Fruit fly (Drosophila melanogaster) whole organism, adult: ENCODE data around the gene mRpL46.

ENCODE experiments used
- CG11617 ChIP-seq: fragments of 200-800 bp; sonication (Bioruptor generic); optimal IDR thresholded peaks from 2 replicates; lab custom pipeline; 2017; ENCODE audit warnings: mild to moderate bottlenecking, missing biosample characterization, missing genetic modification reagents, missing genetic modification characterization
- CG12768 ChIP-seq: fragments of 200-800 bp; sonication (Bioruptor generic); optimal IDR thresholded peaks from 2 replicates; lab custom pipeline; 2017; ENCODE audit warnings: missing biosample characterization, missing genetic modification characterization, mild to moderate bottlenecking, moderate library complexity, missing genetic modification reagents
- CG14711 ChIP-seq: fragments of 200-800 bp; sonication (Bioruptor generic); optimal IDR thresholded peaks from 2 replicates; lab custom pipeline; 2018; ENCODE audit warnings: missing biosample characterization, mild to moderate bottlenecking, missing genetic modification characterization, moderate library complexity
- CG1620 ChIP-seq: fragments of 200-800 bp; sonication (Bioruptor generic); optimal IDR thresholded peaks from 2 replicates; lab custom pipeline; 2016; ENCODE audit warnings: missing biosample characterization, missing genetic modification characterization
- CG33017 ChIP-seq: fragments of 200-800 bp; sonication (Bioruptor generic); optimal IDR thresholded peaks from 2 replicates; lab custom pipeline; 2018; ENCODE audit warnings: missing biosample characterization, mild to moderate bottlenecking, missing genetic modification characterization, moderate library complexity
- CG5204 ChIP-seq: fragments of 200-800 bp; sonication (Bioruptor generic); optimal IDR thresholded peaks from 2 replicates; lab custom pipeline; 2016; ENCODE audit warnings: missing biosample characterization, missing genetic modification characterization
- CG7045 ChIP-seq: fragments of 200-800 bp; sonication (Bioruptor generic); optimal IDR thresholded peaks from 2 replicates; lab custom pipeline; 2017; ENCODE audit warnings: missing biosample characterization, mild to moderate bottlenecking, missing genetic modification characterization
- CG7101 ChIP-seq: fragments of 200-800 bp; sonication (Bioruptor generic); optimal IDR thresholded peaks from 2 replicates; lab custom pipeline; 2018; ENCODE audit warnings: missing biosample characterization, mild to moderate bottlenecking, missing genetic modification characterization, moderate library complexity
- Clk ChIP-seq: fragments of 200-800 bp; sonication (Bioruptor generic); optimal IDR thresholded peaks from 2 replicates; lab custom pipeline; 2017; ENCODE audit warnings: missing biosample characterization, missing genetic modification characterization
- Crg-1 ChIP-seq: fragments of 200-800 bp; sonication (Bioruptor generic); optimal IDR thresholded peaks from 2 replicates; lab custom pipeline; 2016; ENCODE audit warnings: missing biosample characterization, missing genetic modification characterization
- Hr96 ChIP-seq: fragments of 200-800 bp; sonication (Bioruptor generic); optimal IDR thresholded peaks from 2 replicates; lab custom pipeline; 2016; ENCODE audit warnings: missing biosample characterization, missing genetic modification characterization
- Mnt ChIP-seq: fragments of 200-800 bp; sonication (Bioruptor generic); optimal IDR thresholded peaks from 2 replicates; lab custom pipeline; 2016; ENCODE audit warnings: missing biosample characterization, mild to moderate bottlenecking, missing genetic modification characterization
- bab1 ChIP-seq: fragments of 200-800 bp; sonication (Bioruptor generic); optimal IDR thresholded peaks from 3 replicates; lab custom pipeline; 2019; ENCODE audit warnings: missing biosample characterization, mild to moderate bottlenecking, missing genetic modification characterization, moderate library complexity
- cic ChIP-seq: fragments of 200-800 bp; sonication (Bioruptor generic); optimal IDR thresholded peaks from 2 replicates; lab custom pipeline; 2017; ENCODE audit warnings: missing biosample characterization, mild to moderate bottlenecking, missing genetic modification characterization, moderate library complexity
- cnc ChIP-seq, 2 experiments: fragments of >200 bp; optimal IDR thresholded peaks; 2 replicates each; lab custom pipeline; 2017
- kay ChIP-seq: fragments of 200-800 bp; sonication (Bioruptor generic); peaks from one replicate; lab custom pipeline; 2016; ENCODE audit warnings: missing biosample characterization, missing genetic modification characterization, borderline replicate concordance
- ovo ChIP-seq: fragments of 200-800 bp; sonication (Bioruptor generic); optimal IDR thresholded peaks from 2 replicates; lab custom pipeline; 2016; ENCODE audit warnings: missing biosample characterization, missing genetic modification characterization
- pad ChIP-seq: fragments of 200-800 bp; sonication (Bioruptor generic); optimal IDR thresholded peaks from 3 replicates; lab custom pipeline; 2017; ENCODE audit warnings: missing biosample characterization, missing genetic modification characterization, mild to moderate bottlenecking, moderate library complexity, missing genetic modification reagents
- tj ChIP-seq: fragments of 200-800 bp; sonication (Bioruptor generic); optimal IDR thresholded peaks from 3 replicates; lab custom pipeline; 2017; ENCODE audit warnings: missing biosample characterization, mild to moderate bottlenecking, missing genetic modification characterization, moderate library complexity
- toe ChIP-seq: fragments of 200-800 bp; sonication (Bioruptor generic); optimal IDR thresholded peaks from 2 replicates; lab custom pipeline; 2016; ENCODE audit warnings: missing biosample characterization, missing genetic modification characterization

mRpL46 gene

dm6 chr3L:1742552-1743097 is 34.6 kb upstream of the mRpL46 start:
- TF ChIP-seq Mnt (GFP tag; lab: Kevin White, UChicago) (no peak), Clk (no peak), CG33017 (no peak), cnc (optimal IDR thresholded peaks at IDR 0.05; lab: Kevin White, UChicago) (no peak), toe (GFP tag; lab: Kevin White, UChicago) (no peak), bab1 (GFP tag; lab: Kevin White, UChicago) (no peak), Hr96 (GFP tag; lab: Kevin White, UChicago) (no peak), CG1620 (no peak), CG11617 (GFP tag; lab: Kevin White, UChicago) (no peak), CG14711 (tag; lab: Kevin White, UChicago) (no peak), cic (GFP tag; lab: Kevin White, UChicago) (peak; percentile 64), pad (no peak), ovo (no peak), CG7101 (tag; lab: Kevin White, UChicago) (no peak), CG5204 (GFP tag; lab: Kevin White, UChicago) (no peak), Crg-1 (GFP tag; lab: Kevin White, UChicago) (no peak), CG12768 (GFP tag; lab: Kevin White, UChicago) (no peak), tj (GFP tag; lab: Kevin White, UChicago) (no peak), CG7045 (peak; percentile 3), kay (GFP tag; lab: Kevin White, UChicago) (peak; percentile 50)

- TF ChIP-seq CG5204 (GFP tag; lab: Kevin White, UChicago) (no peak), cic (GFP tag; lab: Kevin White, UChicago) (peak; percentile 22), cnc (optimal IDR thresholded peaks at IDR 0.05; lab: Kevin White, UChicago) (no peak), ovo (no peak), Hr96 (GFP tag; lab: Kevin White, UChicago) (no peak), kay (GFP tag; lab: Kevin White, UChicago) (no peak), CG14711 (tag; lab: Kevin White, UChicago) (no peak), tj (GFP tag; lab: Kevin White, UChicago) (no peak)
Measured at dm6 chr3L:1745432-1745831, 31.8 kb upstream of the mRpL46 start.

dm6 chr3L:1746338-1747199 is 30.7 kb upstream of the mRpL46 start, which contains the start of gene CG13921:
TSS of gene CG13921 (plus strand) at chr3L:1746907.
- peak; percentile 45 for TF ChIP-seq Mnt (GFP tag; lab: Kevin White, UChicago)
- TF ChIP-seq CG14711 (tag; lab: Kevin White, UChicago): peak; percentile 84
- TF ChIP-seq bab1 (GFP tag; lab: Kevin White, UChicago): peak; percentile 98
- peak; percentile 84 for TF ChIP-seq CG7045
- TF ChIP-seq CG1620: peak; percentile 84
- peak; percentile 67 for TF ChIP-seq CG33017
- no peak for TF ChIP-seq cnc (optimal IDR thresholded peaks at IDR 0.05; lab: Kevin White, UChicago)
- peak; percentile 76 for TF ChIP-seq CG11617 (GFP tag; lab: Kevin White, UChicago)
- peak; percentile 55 for TF ChIP-seq Clk
- TF ChIP-seq Hr96 (GFP tag; lab: Kevin White, UChicago): peak; percentile 78
- peak; percentile 84 for TF ChIP-seq CG7101 (tag; lab: Kevin White, UChicago)
- TF ChIP-seq CG5204 (GFP tag; lab: Kevin White, UChicago): peak; percentile 66
- no peak for TF ChIP-seq kay (GFP tag; lab: Kevin White, UChicago)
- TF ChIP-seq cic (GFP tag; lab: Kevin White, UChicago): no peak
- peak; percentile 69 for TF ChIP-seq toe (GFP tag; lab: Kevin White, UChicago)
- peak; percentile 81 for TF ChIP-seq tj (GFP tag; lab: Kevin White, UChicago)
- peak; percentile 83 for TF ChIP-seq Crg-1 (GFP tag; lab: Kevin White, UChicago)
- TF ChIP-seq CG12768 (GFP tag; lab: Kevin White, UChicago): peak; percentile 60
- TF ChIP-seq pad: peak; percentile 80
- peak; percentile 24 for TF ChIP-seq ovo

dm6 chr3L:1748218-1748617 is 29.0 kb upstream of the mRpL46 start:
- TF ChIP-seq tj (GFP tag; lab: Kevin White, UChicago) (no peak), CG5204 (GFP tag; lab: Kevin White, UChicago) (no peak), CG7045 (no peak), Crg-1 (GFP tag; lab: Kevin White, UChicago) (no peak), ovo (no peak)

dm6 chr3L:1754262-1754661 is 23.0 kb upstream of the mRpL46 start:
- TF ChIP-seq tj (GFP tag; lab: Kevin White, UChicago) (peak; percentile 33), bab1 (GFP tag; lab: Kevin White, UChicago) (no peak)

DNA sequence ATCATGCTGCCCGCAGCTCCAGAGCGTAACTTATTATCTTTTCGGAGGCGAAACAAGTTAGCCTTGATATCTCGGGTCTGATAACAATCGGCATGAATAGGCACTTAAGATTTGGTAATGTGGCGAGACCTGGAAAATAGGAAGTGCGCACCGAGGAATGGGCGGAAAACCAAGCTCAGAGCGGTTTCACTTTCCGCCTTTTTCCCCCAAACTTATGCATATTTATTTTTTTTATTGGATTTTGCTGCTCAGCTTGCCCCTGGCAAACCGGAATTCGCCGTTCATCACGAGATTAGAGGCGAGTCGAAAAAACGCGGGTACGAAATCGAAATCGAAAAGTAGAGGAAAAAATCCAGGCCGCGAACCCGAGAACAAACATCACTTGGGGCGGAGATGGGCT is 22.3 kb upstream of the mRpL46 start:
- TF ChIP-seq bab1 (GFP tag; lab: Kevin White, UChicago): no peak
- no peak for TF ChIP-seq kay (GFP tag; lab: Kevin White, UChicago)
